Worm (Caenorhabditis elegans) whole organism, L2 larva: ENCODE data around the gene nduf-2.2.
A peak's percentile ranks its signal among the peaks of the same experiment; 100 is the strongest.

ENCODE experiments used
- C34F6.9 ChIP-seq: fragments of 150-350 bp; optimal IDR thresholded peaks from 2 replicates; lab custom pipeline; 2014; ENCODE audit warnings: missing biosample characterization, missing genetic modification characterization
- F13H6.1 ChIP-seq: sonication (generic microtip); optimal IDR thresholded peaks from 2 replicates; lab custom pipeline; 2016; ENCODE audit warnings: missing genetic modification characterization, missing compliant biosample characterization
- R02D3.7 ChIP-seq: fragments of 150-350 bp; optimal IDR thresholded peaks from 2 replicates; lab custom pipeline; 2014; ENCODE audit warnings: missing biosample characterization, missing genetic modification characterization
- Y55F3AM.14 ChIP-seq: fragments of 200-800 bp; sonication (Bioruptor generic); optimal IDR thresholded peaks from 2 replicates; lab custom pipeline; 2018; ENCODE audit warnings: mild to moderate bottlenecking, missing genetic modification characterization, missing compliant biosample characterization
- ZK546.5 ChIP-seq: sonication (generic microtip); optimal IDR thresholded peaks from 2 replicates; lab custom pipeline; 2017; ENCODE audit warnings: missing biosample characterization, missing genetic modification characterization
- alr-1 ChIP-seq: fragments of 150-350 bp; optimal IDR thresholded peaks from 2 replicates; lab custom pipeline; 2014; ENCODE audit warnings: missing biosample characterization, missing genetic modification characterization
- aly-2 ChIP-seq: fragments of 150-350 bp; optimal IDR thresholded peaks from 2 replicates; lab custom pipeline; 2014; ENCODE audit warnings: missing biosample characterization, missing genetic modification characterization
- ama-1 ChIP-seq: fragments of 150-350 bp; optimal IDR thresholded peaks from 2 replicates; lab custom pipeline; 2018; ENCODE audit warnings: inconsistent platforms
- blmp-1 ChIP-seq: sonication (generic microtip); optimal IDR thresholded peaks from 2 replicates; lab custom pipeline; 2017; ENCODE audit warnings: missing genetic modification characterization, mild to moderate bottlenecking, missing compliant biosample characterization, antibody characterized with exemption, moderate library complexity; ENCODE audit not compliant: insufficient read depth
- ceh-16 ChIP-seq: fragments of 150-350 bp; optimal IDR thresholded peaks from 2 replicates; lab custom pipeline; 2014; ENCODE audit warnings: missing biosample characterization, missing genetic modification characterization
- ceh-82 ChIP-seq: fragments of 150-350 bp; optimal IDR thresholded peaks from 2 replicates; lab custom pipeline; 2014; ENCODE audit warnings: missing biosample characterization, missing genetic modification characterization
- crh-2 ChIP-seq: sonication (generic microtip); optimal IDR thresholded peaks from 2 replicates; lab custom pipeline; 2017; ENCODE audit warnings: missing biosample characterization, missing genetic modification characterization
- dmd-4 ChIP-seq: sonication (generic microtip); optimal IDR thresholded peaks from 2 replicates; lab custom pipeline; 2017; ENCODE audit warnings: missing biosample characterization, missing genetic modification characterization
- egl-27 ChIP-seq: sonication (generic microtip); optimal IDR thresholded peaks from 3 replicates; lab custom pipeline; 2017; ENCODE audit warnings: missing biosample characterization, missing genetic modification reagents, missing genetic modification characterization
- elt-1 ChIP-seq: fragments of 150-350 bp; optimal IDR thresholded peaks from 2 replicates; lab custom pipeline; 2014; ENCODE audit warnings: missing biosample characterization, missing genetic modification characterization
- elt-3 ChIP-seq: sonication (generic microtip); optimal IDR thresholded peaks from 2 replicates; lab custom pipeline; 2017; ENCODE audit warnings: missing biosample characterization, missing genetic modification characterization
- fos-1 ChIP-seq: fragments of 150-350 bp; optimal IDR thresholded peaks from 2 replicates; lab custom pipeline; 2014; ENCODE audit warnings: missing biosample characterization, missing genetic modification characterization
- gmeb-1 ChIP-seq: fragments of 150-350 bp; optimal IDR thresholded peaks from 2 replicates; lab custom pipeline; 2014; ENCODE audit warnings: missing biosample characterization, missing genetic modification characterization
- lin-11 ChIP-seq: fragments of 150-350 bp; sonication (generic microtip); optimal IDR thresholded peaks from 2 replicates; lab custom pipeline; 2014; ENCODE audit warnings: missing biosample characterization, missing genetic modification characterization, inconsistent platforms, mixed read lengths
- lin-13 ChIP-seq: fragments of 150-350 bp; optimal IDR thresholded peaks from 2 replicates; lab custom pipeline; 2014; ENCODE audit warnings: missing biosample characterization, missing genetic modification reagents, missing genetic modification characterization
- lin-39 ChIP-seq: fragments of 150-350 bp; optimal IDR thresholded peaks from 2 replicates; lab custom pipeline; 2014; ENCODE audit warnings: missing biosample characterization, missing genetic modification reagents, missing genetic modification characterization
- lsy-2 ChIP-seq, 2 experiments: fragments of 150-350 bp in 1 of 2; sonication (generic microtip) in 1 of 2; optimal IDR thresholded peaks; 2 replicates each; lab custom pipeline; 2014 to 2017; ENCODE audit warnings: missing biosample characterization in 2 of 2, missing genetic modification characterization in 2 of 2
- mab-5 ChIP-seq: fragments of 150-350 bp; optimal IDR thresholded peaks from 2 replicates; lab custom pipeline; 2014; ENCODE audit warnings: missing biosample characterization, missing genetic modification characterization
- mbf-1 ChIP-seq: sonication (generic microtip); optimal IDR thresholded peaks from 2 replicates; lab custom pipeline; 2017; ENCODE audit warnings: missing biosample characterization, missing genetic modification characterization
- mdl-1 ChIP-seq, 2 experiments: fragments of 150-350 bp in 1 of 2; sonication (generic microtip) in 1 of 2; optimal IDR thresholded peaks; 2 replicates each; lab custom pipeline; 2017; ENCODE audit warnings: missing biosample characterization in 2 of 2, missing genetic modification characterization in 2 of 2
- nhr-10 ChIP-seq: sonication (generic microtip); optimal IDR thresholded peaks from 2 replicates; lab custom pipeline; 2017; ENCODE audit warnings: missing biosample characterization, missing genetic modification characterization
- nhr-11 ChIP-seq: fragments of 150-350 bp; optimal IDR thresholded peaks from 2 replicates; lab custom pipeline; 2014; ENCODE audit warnings: missing biosample characterization, missing genetic modification characterization
- nhr-12 ChIP-seq: fragments of 150-350 bp; optimal IDR thresholded peaks from 2 replicates; lab custom pipeline; 2014; ENCODE audit warnings: missing biosample characterization, missing genetic modification characterization
- nhr-129 ChIP-seq: fragments of 150-350 bp; optimal IDR thresholded peaks from 2 replicates; lab custom pipeline; 2014; ENCODE audit warnings: missing biosample characterization, missing genetic modification characterization
- nhr-21 ChIP-seq: fragments of 150-350 bp; optimal IDR thresholded peaks from 2 replicates; lab custom pipeline; 2014; ENCODE audit warnings: missing biosample characterization, missing genetic modification characterization
- nhr-23 ChIP-seq: fragments of 150-350 bp; optimal IDR thresholded peaks from 2 replicates; lab custom pipeline; 2014; ENCODE audit warnings: missing biosample characterization, missing genetic modification reagents, missing genetic modification characterization
- nhr-237 ChIP-seq: fragments of 150-350 bp; optimal IDR thresholded peaks from 2 replicates; lab custom pipeline; 2014; ENCODE audit warnings: missing biosample characterization, missing genetic modification characterization
- nhr-25 ChIP-seq: fragments of 150-350 bp; sonication (generic microtip); optimal IDR thresholded peaks from 3 replicates; lab custom pipeline; 2014; ENCODE audit warnings: missing biosample characterization, missing genetic modification characterization
- nhr-6 ChIP-seq: fragments of 150-350 bp; optimal IDR thresholded peaks from 2 replicates; lab custom pipeline; 2014; ENCODE audit warnings: missing biosample characterization, missing genetic modification characterization
- nhr-77 ChIP-seq: fragments of 150-350 bp; optimal IDR thresholded peaks from 2 replicates; lab custom pipeline; 2014; ENCODE audit warnings: missing biosample characterization, missing genetic modification characterization
- peb-1 ChIP-seq: fragments of 150-350 bp; optimal IDR thresholded peaks from 2 replicates; lab custom pipeline; 2014; ENCODE audit warnings: missing biosample characterization, missing genetic modification characterization
- sem-4 ChIP-seq: fragments of 150-350 bp; optimal IDR thresholded peaks from 2 replicates; lab custom pipeline; 2014; ENCODE audit warnings: missing biosample characterization, missing genetic modification reagents, missing genetic modification characterization
- skn-1 ChIP-seq: sonication (generic microtip); optimal IDR thresholded peaks from 2 replicates; lab custom pipeline; 2017; ENCODE audit warnings: missing biosample characterization, missing genetic modification characterization
- sma-3 ChIP-seq: sonication (generic microtip); optimal IDR thresholded peaks from 2 replicates; lab custom pipeline; 2016; ENCODE audit warnings: missing genetic modification reagents, missing genetic modification characterization, missing compliant biosample characterization
- sma-9 ChIP-seq, 2 experiments: fragments of 150-350 bp in 1 of 2; sonication (generic microtip) in 1 of 2; optimal IDR thresholded peaks; 2 replicates each; lab custom pipeline; 2014 to 2016; ENCODE audit warnings: missing genetic modification characterization in 2 of 2, mild to moderate bottlenecking in 1 of 2, missing biosample characterization in 1 of 2, missing compliant biosample characterization in 1 of 2, missing genetic modification reagents in 1 of 2, moderate library complexity in 1 of 2
- snpc-4 ChIP-seq: fragments of 150-350 bp; optimal IDR thresholded peaks from 2 replicates; lab custom pipeline; 2014; ENCODE audit warnings: missing biosample characterization, missing genetic modification characterization
- unc-39 ChIP-seq: fragments of 150-350 bp; optimal IDR thresholded peaks from 2 replicates; lab custom pipeline; 2014; ENCODE audit warnings: missing biosample characterization, missing genetic modification characterization
- unc-55 ChIP-seq: fragments of 150-350 bp; sonication (generic microtip); optimal IDR thresholded peaks from 3 replicates; lab custom pipeline; 2014; ENCODE audit warnings: missing biosample characterization, missing genetic modification reagents, missing genetic modification characterization
- unc-62 ChIP-seq: fragments of 150-350 bp; optimal IDR thresholded peaks from 2 replicates; lab custom pipeline; 2014; ENCODE audit warnings: missing biosample characterization, missing genetic modification reagents, missing genetic modification characterization
- zag-1 ChIP-seq: fragments of 150-350 bp; optimal IDR thresholded peaks from 2 replicates; lab custom pipeline; 2014; ENCODE audit warnings: missing biosample characterization, missing genetic modification characterization
- ztf-1 ChIP-seq: fragments of 200-800 bp; sonication (Bioruptor generic); conservative IDR thresholded peaks from 2 replicates; pipeline ENCODE4 v1.3.6; 2022; ENCODE audit warnings: missing genetic modification characterization, missing compliant biosample characterization
- ztf-11 ChIP-seq: sonication (generic microtip); optimal IDR thresholded peaks from 2 replicates; lab custom pipeline; 2017; ENCODE audit warnings: missing biosample characterization, missing genetic modification characterization
- ztf-4 ChIP-seq: fragments of 150-350 bp; optimal IDR thresholded peaks from 2 replicates; lab custom pipeline; 2014; ENCODE audit warnings: missing biosample characterization, missing genetic modification characterization

nduf-2.2 gene

DNA sequence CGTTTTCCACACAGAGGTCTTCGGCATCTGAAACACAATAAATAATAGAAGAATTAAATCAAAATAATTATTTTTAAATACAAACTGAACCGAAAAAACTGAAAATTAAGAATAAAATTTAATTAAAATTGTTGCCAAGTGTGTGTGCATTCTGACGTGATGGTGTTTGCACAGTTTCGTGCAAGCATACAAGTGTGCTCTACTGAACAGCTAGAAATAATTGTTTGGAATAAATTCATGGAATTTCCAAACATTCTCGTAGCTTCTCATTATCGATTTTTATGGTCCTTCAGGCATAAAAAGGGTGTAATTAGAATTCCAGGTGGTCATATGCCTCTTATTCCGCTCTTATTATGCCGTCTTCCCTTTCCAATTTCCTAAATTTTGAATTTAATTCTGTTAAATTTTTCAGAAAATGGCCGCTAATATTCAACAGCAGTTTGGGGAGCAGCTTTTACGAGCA is 33.2 kb upstream of the nduf-2.2 start, which contains the start of the genes mrps-17 and txdc-9:
mrps-17 (minus strand) TSS at position 33 of the 463 bp plus-strand sequence.
txdc-9 (plus strand) TSS at position 413 of the 463 bp plus-strand sequence.
- TF ChIP-seq skn-1 (tag; lab: Kevin White, UChicago) (no peak), nhr-6 (peak; percentile 58), egl-27 (tag; lab: Kevin White, UChicago) (peak; percentile 13), nhr-21 (tag; lab: Kevin White, UChicago) (peak; percentile 47), mdl-1 (tag; optimal IDR thresholded peaks at IDR 0.05; lab: Kevin White, UChicago) (no peak), C34F6.9 (tag; lab: Kevin White, UChicago) (peak; percentile 97), ztf-1 (GFP tag; lab: Robert Waterston, UW) (no peak), unc-55 (GFP tag; lab: Kevin White, UChicago) (peak; percentile 97), ceh-16 (tag; lab: Kevin White, UChicago) (no peak), lin-11 (tag; lab: Kevin White, UChicago) (peak; percentile 37), F13H6.1 (peak; percentile 60), nhr-11 (tag; lab: Kevin White, UChicago) (peak; percentile 6), fos-1 (tag; lab: Kevin White, UChicago) (peak; percentile 60), nhr-77 (tag; lab: Kevin White, UChicago) (no peak), dmd-4 (tag; lab: Kevin White, UChicago) (no peak), unc-62 (GFP tag; lab: Kevin White, UChicago) (no peak), nhr-12 (tag; lab: Kevin White, UChicago) (no peak), sem-4 (tag; lab: Kevin White, UChicago) (peak; percentile 83), ZK546.5 (tag; lab: Kevin White, UChicago) (no peak), crh-2 (tag; lab: Kevin White, UChicago) (peak; percentile 89), nhr-25 (tag; lab: Kevin White, UChicago) (no peak), ama-1 (lab: Kevin White, UChicago) (no peak), snpc-4 (tag; lab: Kevin White, UChicago) (no peak), mab-5 (tag; lab: Kevin White, UChicago) (peak; percentile 64), ztf-11 (tag; lab: Kevin White, UChicago) (no peak), nhr-10 (tag; lab: Kevin White, UChicago) (no peak), sma-9 (GFP tag; optimal IDR thresholded peaks at IDR 0.05; lab: Kevin White, UChicago) (peak; percentile 75), sma-9 (tag; optimal IDR thresholded peaks at IDR 0.05; lab: Kevin White, UChicago) (no peak), zag-1 (tag; lab: Kevin White, UChicago) (peak; percentile 31), elt-1 (tag; lab: Kevin White, UChicago) (no peak), mbf-1 (tag; lab: Kevin White, UChicago) (no peak), lin-39 (tag; lab: Kevin White, UChicago) (no peak), ztf-4 (tag; lab: Kevin White, UChicago) (peak; percentile 38), peb-1 (tag; lab: Kevin White, UChicago) (no peak), nhr-237 (tag; lab: Kevin White, UChicago) (no peak), Y55F3AM.14 (GFP tag; lab: Kevin White, UChicago) (no peak), elt-3 (tag; lab: Kevin White, UChicago) (no peak), sma-3 (GFP tag; lab: Kevin White, UChicago) (peak; percentile 65), gmeb-1 (tag; lab: Kevin White, UChicago) (peak; percentile 71), lsy-2 (tag; optimal IDR thresholded peaks at IDR 0.05; lab: Kevin White, UChicago) (peak; percentile 67 to 90), R02D3.7 (tag; lab: Kevin White, UChicago) (no peak), unc-39 (tag; lab: Kevin White, UChicago) (no peak), alr-1 (peak; percentile 94), nhr-23 (tag; lab: Kevin White, UChicago) (no peak), blmp-1 (tag; lab: Kevin White, UChicago) (no peak), nhr-129 (peak; percentile 74), aly-2 (no peak), ceh-82 (tag; lab: Kevin White, UChicago) (no peak), lin-13 (GFP tag; lab: Kevin White, UChicago) (no peak)
